Worm (Caenorhabditis elegans) whole organism, midembryonic: ENCODE measurements around the gene M116.5.

ENCODE experiments used
- T22C8.4 ChIP-seq: fragments of 200-800 bp; sonication (Bioruptor generic); IDR thresholded peaks from 2 replicates; pipeline ENCODE4 v1.3.6; 2022; ENCODE audit warnings: missing genetic modification characterization, missing compliant biosample characterization
- cog-1 ChIP-seq: sonication (generic microtip); optimal IDR thresholded peaks from 2 replicates; lab custom pipeline; 2016; ENCODE audit warnings: missing genetic modification characterization, missing compliant biosample characterization
- flt-1 ChIP-seq: fragments of 200-800 bp; sonication (Bioruptor generic); IDR thresholded peaks from 2 replicates; pipeline ENCODE4 v1.3.6; 2022; ENCODE audit warnings: missing genetic modification characterization, missing compliant biosample characterization
- klf-2 ChIP-seq: fragments of 200-800 bp; sonication (Bioruptor generic); conservative IDR thresholded peaks from 2 replicates; pipeline ENCODE4 v1.3.6; 2022; ENCODE audit warnings: missing genetic modification reagents, missing genetic modification characterization, missing compliant biosample characterization
- med-1 ChIP-seq: sonication (generic microtip); optimal IDR thresholded peaks from 2 replicates; lab custom pipeline; 2017; ENCODE audit warnings: missing genetic modification characterization, mild to moderate bottlenecking, missing compliant biosample characterization, antibody characterized with exemption, missing genetic modification reagents; ENCODE audit not compliant: insufficient read depth
- ref-1 ChIP-seq: fragments of 200-800 bp; sonication (Bioruptor generic); conservative IDR thresholded peaks from 2 replicates; pipeline ENCODE4 v1.3.6; 2022; ENCODE audit warnings: missing genetic modification reagents, missing genetic modification characterization, missing compliant biosample characterization
- tab-1 ChIP-seq: fragments of 200-800 bp; sonication (Bioruptor generic); IDR thresholded peaks from 2 replicates; pipeline ENCODE4 v1.3.6; 2022; ENCODE audit warnings: missing genetic modification characterization, missing compliant biosample characterization
- ztf-23 ChIP-seq: fragments of 200-800 bp; sonication (Bioruptor generic); IDR thresholded peaks from 2 replicates; pipeline ENCODE4 v1.3.6; 2022; ENCODE audit warnings: missing genetic modification reagents, missing genetic modification characterization, missing compliant biosample characterization
- ztf-29 ChIP-seq: fragments of 200-800 bp; sonication (Bioruptor generic); IDR thresholded peaks from 2 replicates; pipeline ENCODE4 v1.3.6; 2022; ENCODE audit warnings: missing genetic modification reagents, missing genetic modification characterization, missing compliant biosample characterization

M116.5 gene

ce11 chrIV:8420961-8421360 lies at the start of gene M116.5:
Gene M116.5, minus strand, starts transcription at chrIV:8421061.
- TF ChIP-seq tab-1 (GFP tag; lab: Robert Waterston, UW) (no peak), flt-1 (GFP tag; lab: Robert Waterston, UW) (no peak), med-1 (GFP tag; lab: Kevin White, UChicago) (no peak)

ce11 chrIV:8464187-8464586 lies 43.3 kb upstream of the M116.5 start:
- no peak for TF ChIP-seq tab-1 (GFP tag; lab: Robert Waterston, UW)
- no peak for TF ChIP-seq cog-1 (tag; lab: Kevin White, UChicago)
- TF ChIP-seq ref-1 (GFP tag; lab: Robert Waterston, UW), result no peak
- TF ChIP-seq T22C8.4, result no peak
- TF ChIP-seq klf-2 (GFP tag; lab: Robert Waterston, UW), result no peak
- no peak for TF ChIP-seq ztf-29 (GFP tag; lab: Robert Waterston, UW)
- TF ChIP-seq flt-1 (GFP tag; lab: Robert Waterston, UW), result no peak
- no peak for TF ChIP-seq med-1 (GFP tag; lab: Kevin White, UChicago)
- TF ChIP-seq ztf-23, result no peak

- no peak for TF ChIP-seq flt-1 (GFP tag; lab: Robert Waterston, UW)
- TF ChIP-seq T22C8.4, result no peak
- no peak for TF ChIP-seq ref-1 (GFP tag; lab: Robert Waterston, UW)
- TF ChIP-seq tab-1 (GFP tag; lab: Robert Waterston, UW), result no peak
- no peak for TF ChIP-seq ztf-29 (GFP tag; lab: Robert Waterston, UW)
Measured at ce11 chrIV:8463716-8464115, 42.9 kb upstream of the M116.5 start, which contains the start of gene str-176. Gene str-176, minus strand, starts transcription at chrIV:8463816.

ce11 chrIV:8463069-8463468 lies 42.2 kb upstream of the M116.5 start:
- no peak for TF ChIP-seq T22C8.4
- no peak for TF ChIP-seq ztf-23
- TF ChIP-seq klf-2 (GFP tag; lab: Robert Waterston, UW), result no peak
- TF ChIP-seq flt-1 (GFP tag; lab: Robert Waterston, UW), result no peak
- no peak for TF ChIP-seq cog-1 (tag; lab: Kevin White, UChicago)
- TF ChIP-seq med-1 (GFP tag; lab: Kevin White, UChicago), result no peak
- TF ChIP-seq tab-1 (GFP tag; lab: Robert Waterston, UW), result no peak

ce11 chrIV:8462376-8462775 lies 41.5 kb upstream of the M116.5 start:
- TF ChIP-seq flt-1 (GFP tag; lab: Robert Waterston, UW) (no peak), ztf-23 (no peak), ztf-29 (GFP tag; lab: Robert Waterston, UW) (no peak), med-1 (GFP tag; lab: Kevin White, UChicago) (no peak), cog-1 (tag; lab: Kevin White, UChicago) (no peak), tab-1 (GFP tag; lab: Robert Waterston, UW) (no peak), klf-2 (GFP tag; lab: Robert Waterston, UW) (no peak), ref-1 (GFP tag; lab: Robert Waterston, UW) (no peak)

DNA sequence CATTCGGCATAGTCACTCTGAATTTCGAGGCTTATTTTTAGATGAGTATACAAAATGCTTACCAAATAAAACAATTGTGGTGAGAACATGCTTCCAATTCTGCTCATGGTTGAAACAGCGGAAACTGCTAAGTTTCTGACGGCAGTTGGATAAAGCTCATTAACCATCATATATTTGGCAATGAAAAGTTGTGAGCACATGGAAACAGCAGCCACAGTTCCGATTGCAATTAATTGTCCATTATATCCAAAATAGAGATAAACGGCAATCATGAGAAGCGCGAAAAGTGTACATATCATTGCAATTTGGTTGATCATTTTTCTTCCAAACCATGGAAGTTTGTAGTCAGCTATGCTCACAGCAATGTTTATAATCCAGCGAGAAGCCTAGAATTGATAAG lies 40.3 kb upstream of the M116.5 start:
- TF ChIP-seq ztf-29 (GFP tag; lab: Robert Waterston, UW), result no peak
- TF ChIP-seq cog-1 (tag; lab: Kevin White, UChicago), result no peak
- TF ChIP-seq tab-1 (GFP tag; lab: Robert Waterston, UW), result no peak
- no peak for TF ChIP-seq flt-1 (GFP tag; lab: Robert Waterston, UW)
- no peak for TF ChIP-seq med-1 (GFP tag; lab: Kevin White, UChicago)
- TF ChIP-seq T22C8.4, result no peak
- TF ChIP-seq klf-2 (GFP tag; lab: Robert Waterston, UW), result no peak
- TF ChIP-seq ztf-23, result no peak
- TF ChIP-seq ref-1 (GFP tag; lab: Robert Waterston, UW), result no peak

ce11 chrIV:8460208-8460607 lies 39.3 kb upstream of the M116.5 start, which contains the start of gene ant-1.4:
Gene ant-1.4, minus strand, starts transcription at chrIV:8460308.
- TF ChIP-seq ztf-29 (GFP tag; lab: Robert Waterston, UW), result no peak
- TF ChIP-seq klf-2 (GFP tag; lab: Robert Waterston, UW), result no peak
- TF ChIP-seq tab-1 (GFP tag; lab: Robert Waterston, UW), result no peak
- no peak for TF ChIP-seq cog-1 (tag; lab: Kevin White, UChicago)
- TF ChIP-seq T22C8.4, result no peak
- TF ChIP-seq flt-1 (GFP tag; lab: Robert Waterston, UW), result no peak
- TF ChIP-seq ztf-23, result no peak

- no peak for TF ChIP-seq T22C8.4
- no peak for TF ChIP-seq ztf-23
- no peak for TF ChIP-seq ztf-29 (GFP tag; lab: Robert Waterston, UW)
- no peak for TF ChIP-seq klf-2 (GFP tag; lab: Robert Waterston, UW)
- no peak for TF ChIP-seq med-1 (GFP tag; lab: Kevin White, UChicago)
- no peak for TF ChIP-seq flt-1 (GFP tag; lab: Robert Waterston, UW)
- TF ChIP-seq cog-1 (tag; lab: Kevin White, UChicago), result no peak
- TF ChIP-seq ref-1 (GFP tag; lab: Robert Waterston, UW), result no peak
- no peak for TF ChIP-seq tab-1 (GFP tag; lab: Robert Waterston, UW)
Measured at ce11 chrIV:8456899-8457298, 36.0 kb upstream of the M116.5 start, which contains the start of gene syx-4. Gene syx-4, plus strand, starts transcription at chrIV:8457280.

- TF ChIP-seq flt-1 (GFP tag; lab: Robert Waterston, UW), result no peak
Measured at ce11 chrIV:8454076-8454475, 33.2 kb upstream of the M116.5 start.

ce11 chrIV:8453178-8453577 lies 32.3 kb upstream of the M116.5 start:
- TF ChIP-seq ztf-29 (GFP tag; lab: Robert Waterston, UW) (no peak), ref-1 (GFP tag; lab: Robert Waterston, UW) (no peak), klf-2 (GFP tag; lab: Robert Waterston, UW) (no peak), cog-1 (tag; lab: Kevin White, UChicago) (no peak), T22C8.4 (no peak), ztf-23 (no peak), med-1 (GFP tag; lab: Kevin White, UChicago) (no peak), flt-1 (GFP tag; lab: Robert Waterston, UW) (no peak), tab-1 (GFP tag; lab: Robert Waterston, UW) (no peak)
